Worm (Caenorhabditis elegans) whole organism, early embryonic: Measurements from ENCODE around the gene glr-4.

ENCODE experiments used
- ets-7 ChIP-seq: sonication (generic microtip); optimal IDR thresholded peaks from 2 replicates; lab custom pipeline; 2016; ENCODE audit warnings: missing genotype, missing genetic modification characterization, missing compliant biosample characterization
- flt-1 ChIP-seq: fragments of 200-800 bp; sonication (Bioruptor generic); IDR thresholded peaks from 2 replicates; pipeline ENCODE4 v1.3.6; 2022; ENCODE audit warnings: missing genetic modification characterization, missing compliant biosample characterization

ce11 chrII:7771917-7772316, 22.2 kb downstream of the glr-4 start, which contains the start of gene C06A8.8:
- TF ChIP-seq ets-7 (tag; lab: Kevin White, UChicago) (no peak), flt-1 (GFP tag; lab: Robert Waterston, UW) (no peak)
